Worm (Caenorhabditis elegans) whole organism, late embryonic: Measurements from ENCODE around the gene nlp-58.

ENCODE experiments used
- ama-1 ChIP-seq: fragments of 150-350 bp; optimal IDR thresholded peaks from 2 replicates; lab custom pipeline; 2014
- ceh-22 ChIP-seq: sonication (generic microtip); optimal IDR thresholded peaks from 2 replicates; lab custom pipeline; 2017; ENCODE audit warnings: missing biosample characterization, missing genetic modification characterization
- ceh-9 ChIP-seq: sonication (generic microtip); optimal IDR thresholded peaks from 2 replicates; lab custom pipeline; 2016; ENCODE audit warnings: mild to moderate bottlenecking, missing genetic modification characterization, inconsistent platforms, missing compliant biosample characterization
- gmeb-2 ChIP-seq: sonication (generic microtip); optimal IDR thresholded peaks from 2 replicates; lab custom pipeline; 2016; ENCODE audit warnings: missing genetic modification characterization, inconsistent platforms, missing compliant biosample characterization
- nhr-11 ChIP-seq: fragments of 150-350 bp; optimal IDR thresholded peaks from 2 replicates; lab custom pipeline; 2014; ENCODE audit warnings: missing biosample characterization, missing genetic modification characterization
- pag-3 ChIP-seq: sonication (generic microtip); optimal IDR thresholded peaks from 2 replicates; lab custom pipeline; 2016; ENCODE audit warnings: missing compliant biosample characterization, missing genetic modification characterization, borderline replicate concordance
- pqm-1 ChIP-seq: sonication (generic microtip); optimal IDR thresholded peaks from 2 replicates; lab custom pipeline; 2016; ENCODE audit warnings: missing genetic modification characterization, missing compliant biosample characterization

ce11 chrV:9913863-9914262 is 34.9 kb downstream of the nlp-58 start, which contains the start of gene fipr-10:
- TF ChIP-seq gmeb-2 (tag; lab: Kevin White, UChicago): no peak
- TF ChIP-seq pqm-1 (tag; lab: Kevin White, UChicago): no peak
- no peak for TF ChIP-seq ama-1 (lab: Kevin White, UChicago)
- no peak for TF ChIP-seq ceh-9 (tag; lab: Kevin White, UChicago)
- no peak for TF ChIP-seq pag-3 (tag; lab: Kevin White, UChicago)
- no peak for TF ChIP-seq ceh-22 (tag; lab: Kevin White, UChicago)
- TF ChIP-seq nhr-11 (tag; lab: Kevin White, UChicago): no peak
